Fruit fly (Drosophila melanogaster) whole organism, pupa: ENCODE measurements around the gene CNMaR.

Source experiments
- CG17806 ChIP-seq: fragments of 200-800 bp; sonication (Bioruptor generic); optimal IDR thresholded peaks from 2 replicates; lab custom pipeline; 2018; ENCODE audit warnings: missing biosample characterization, mild to moderate bottlenecking, missing genetic modification characterization, moderate library complexity
- CG4496 ChIP-seq: fragments of 200-800 bp; sonication (Bioruptor generic); IDR thresholded peaks from 3 replicates; pipeline ENCODE4 v1.3.6; 2022; ENCODE audit warnings: missing biosample characterization, missing genetic modification characterization
- Pif1A ChIP-seq: fragments of 200-800 bp; sonication (Bioruptor generic); optimal IDR thresholded peaks from 3 replicates; lab custom pipeline; 2016; ENCODE audit warnings: missing biosample characterization, missing genetic modification characterization

dm6 chr3L:9694169-9694866 is 50.4 kb downstream of the CNMaR start:
- peak; percentile 48; the same call in 1 of the 3 replicates for TF ChIP-seq CG4496 (GFP tag; lab: Robert Waterston, UW)
- no peak for TF ChIP-seq Pif1A (GFP tag; lab: Kevin White, UChicago)
- no peak for TF ChIP-seq CG17806
